Worm (Caenorhabditis elegans): ENCODE data around the gene Y62E10A.13.

Gene Y62E10A.13

ce11 chrIV:13390770-13391169 is 8.1 kb downstream of the Y62E10A.13 start:
- no peak for TF ChIP-seq zip-5 (tag; optimal IDR thresholded peaks at IDR 0.05)
- TF ChIP-seq unc-3 (GFP tag; conservative IDR thresholded peaks at IDR 0.05): no peak
- no peak for TF ChIP-seq unc-3 (tag; optimal IDR thresholded peaks at IDR 0.05)
- no peak for TF ChIP-seq npax-4 (tag; optimal IDR thresholded peaks at IDR 0.05)
- TF ChIP-seq pat-9 (tag; optimal IDR thresholded peaks at IDR 0.05): no peak
- TF ChIP-seq unc-55 (GFP tag; optimal IDR thresholded peaks at IDR 0.05): no peak
- no peak for TF ChIP-seq F13H6.1 (tag; optimal IDR thresholded peaks at IDR 0.05)
- no peak for TF ChIP-seq unc-42 (tag; optimal IDR thresholded peaks at IDR 0.05)
- TF ChIP-seq C38D4.7 (GFP tag; optimal IDR thresholded peaks at IDR 0.05): no peak
- TF ChIP-seq odd-2 (tag; optimal IDR thresholded peaks at IDR 0.05): no peak
- TF ChIP-seq sox-2 (GFP tag; IDR thresholded peaks at IDR 0.05): no peak
- no peak for TF ChIP-seq nfya-1 (tag; optimal IDR thresholded peaks at IDR 0.05)
- TF ChIP-seq eyg-1 (tag; optimal IDR thresholded peaks at IDR 0.05): no peak
- no peak for TF ChIP-seq ttx-3 (tag; optimal IDR thresholded peaks at IDR 0.05)
- TF ChIP-seq dve-1 (tag; optimal IDR thresholded peaks at IDR 0.05): no peak
- no peak for TF ChIP-seq pros-1 (tag; optimal IDR thresholded peaks at IDR 0.05)
- TF ChIP-seq ceh-9 (tag; optimal IDR thresholded peaks at IDR 0.05): no peak

- TF ChIP-seq unc-3 (GFP tag; conservative IDR thresholded peaks at IDR 0.05): no peak
- TF ChIP-seq unc-3 (tag; optimal IDR thresholded peaks at IDR 0.05): no peak
- no peak for TF ChIP-seq nhr-11 (tag; optimal IDR thresholded peaks at IDR 0.05)
- no peak for TF ChIP-seq hlh-8 (tag; optimal IDR thresholded peaks at IDR 0.05)
- TF ChIP-seq ceh-2 (tag; optimal IDR thresholded peaks at IDR 0.05): no peak
- no peak for TF ChIP-seq unc-55 (GFP tag; optimal IDR thresholded peaks at IDR 0.05)
- TF ChIP-seq zip-5 (tag; optimal IDR thresholded peaks at IDR 0.05): no peak
- no peak for TF ChIP-seq Y22D7AL.16 (tag; optimal IDR thresholded peaks at IDR 0.05)
- TF ChIP-seq pha-2 (tag; optimal IDR thresholded peaks at IDR 0.05): no peak
- no peak for TF ChIP-seq hlh-13 (GFP tag; optimal IDR thresholded peaks at IDR 0.05)
- no peak for TF ChIP-seq ttx-3 (tag; optimal IDR thresholded peaks at IDR 0.05)
- no peak for TF ChIP-seq K02D7.2 (tag; optimal IDR thresholded peaks at IDR 0.05)
Measured at ce11 chrIV:13389237-13389636, 9.6 kb downstream of the Y62E10A.13 start.

- no peak for TF ChIP-seq C38D4.7 (GFP tag; optimal IDR thresholded peaks at IDR 0.05)
- no peak for TF ChIP-seq tbx-2 (tag; optimal IDR thresholded peaks at IDR 0.05)
- no peak for TF ChIP-seq pha-2 (tag; optimal IDR thresholded peaks at IDR 0.05)
- peak; percentile 35 for TF ChIP-seq dve-1 (tag; optimal IDR thresholded peaks at IDR 0.05)
Measured at ce11 chrIV:13388779-13389178, 10.1 kb downstream of the Y62E10A.13 start.

ce11 chrIV:13386903-13387302 is 11.9 kb downstream of the Y62E10A.13 start, which contains the start of gene lsm-3:
TSS of gene lsm-3 (plus strand) at chrIV:13387203.
- TF ChIP-seq ttx-3 (tag; optimal IDR thresholded peaks at IDR 0.05) (no peak), hlh-13 (GFP tag; optimal IDR thresholded peaks at IDR 0.05) (no peak), hlh-30 (tag; optimal IDR thresholded peaks at IDR 0.05; ENCODE audit: insufficient read depth) (no peak), fkh-10 (GFP tag; optimal IDR thresholded peaks at IDR 0.05) (no peak), F13H6.1 (tag; optimal IDR thresholded peaks at IDR 0.05) (no peak), tbx-2 (tag; optimal IDR thresholded peaks at IDR 0.05) (no peak), ceh-2 (tag; optimal IDR thresholded peaks at IDR 0.05) (no peak), ets-4 (tag; optimal IDR thresholded peaks at IDR 0.05) (no peak), K02D7.2 (tag; optimal IDR thresholded peaks at IDR 0.05) (no peak), syd-9 (tag; optimal IDR thresholded peaks at IDR 0.05) (no peak), eyg-1 (tag; optimal IDR thresholded peaks at IDR 0.05) (no peak), pat-9 (tag; optimal IDR thresholded peaks at IDR 0.05) (no peak)

ce11 chrIV:13386043-13386442 is 12.8 kb downstream of the Y62E10A.13 start, which contains the start of the genes Y62E10A.20, Y62E10A.23 and mdt-9:
TSS of gene Y62E10A.20 (minus strand) at chrIV:13386091.
TSS of gene Y62E10A.23 (plus strand) at chrIV:13386324.
TSS of gene mdt-9 (plus strand) at chrIV:13386380.
- TF ChIP-seq ets-4 (tag; optimal IDR thresholded peaks at IDR 0.05) (no peak), sox-2 (GFP tag; IDR thresholded peaks at IDR 0.05) (peak; percentile 15; the same call in 1 of the 2 replicates), gmeb-2 (tag; optimal IDR thresholded peaks at IDR 0.05) (peak; percentile 49), ahr-1 (tag; optimal IDR thresholded peaks at IDR 0.05) (peak; percentile 36), ceh-48 (tag; optimal IDR thresholded peaks at IDR 0.05) (peak; percentile 65), Y22D7AL.16 (tag; optimal IDR thresholded peaks at IDR 0.05) (no peak), nhr-232 (tag; optimal IDR thresholded peaks at IDR 0.05) (no peak), odd-2 (tag; optimal IDR thresholded peaks at IDR 0.05) (peak; percentile 25), tbx-7 (tag; optimal IDR thresholded peaks at IDR 0.05) (peak; percentile 10), hlh-8 (tag; optimal IDR thresholded peaks at IDR 0.05) (peak; percentile 60), ztf-16 (tag; optimal IDR thresholded peaks at IDR 0.05) (peak; percentile 61), K02D7.2 (tag; optimal IDR thresholded peaks at IDR 0.05) (peak; percentile 52), ceh-22 (tag; optimal IDR thresholded peaks at IDR 0.05) (no peak), syd-9 (tag; optimal IDR thresholded peaks at IDR 0.05) (peak; percentile 47), F13H6.1 (tag; optimal IDR thresholded peaks at IDR 0.05) (peak; percentile 28), rnt-1 (tag; optimal IDR thresholded peaks at IDR 0.05) (peak; percentile 45), pha-4 (tag; optimal IDR thresholded peaks at IDR 0.05) (no peak), hlh-6 (tag; optimal IDR thresholded peaks at IDR 0.05) (no peak), npax-4 (tag; optimal IDR thresholded peaks at IDR 0.05) (peak; percentile 35), zip-5 (tag; optimal IDR thresholded peaks at IDR 0.05) (peak; percentile 33), ceh-24 (tag; optimal IDR thresholded peaks at IDR 0.05) (peak; percentile 14), hlh-15 (tag; optimal IDR thresholded peaks at IDR 0.05) (peak; percentile 49), nfya-1 (tag; optimal IDR thresholded peaks at IDR 0.05) (peak; percentile 84), dmd-4 (tag; optimal IDR thresholded peaks at IDR 0.05; ENCODE audit: borderline replicate concordance) (no peak)
